Worm (Caenorhabditis elegans): ENCODE measurements around the gene F55G11.10.

F55G11.10 gene

DNA sequence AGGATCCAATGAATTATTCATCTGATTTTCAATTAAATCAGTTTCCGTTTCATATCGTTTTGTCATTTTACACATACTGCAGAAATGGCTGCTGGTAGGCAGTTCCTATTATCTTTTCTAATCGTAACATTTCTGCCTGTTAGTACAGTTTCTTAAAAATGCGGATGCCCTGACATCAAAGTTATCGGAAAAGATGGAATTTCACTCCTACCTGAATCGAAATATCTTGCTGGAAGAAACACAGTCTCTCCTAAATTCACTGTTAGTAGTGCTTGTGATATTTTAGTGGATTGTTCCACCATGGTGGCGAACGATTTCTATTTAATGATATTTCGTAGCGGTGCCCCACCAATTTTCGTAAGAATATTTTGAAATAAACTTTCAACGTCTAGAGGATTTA is at the start of gene F55G11.10:
Gene F55G11.10, plus strand, starts transcription at position 301 of the 400 bp plus-strand sequence.
- TF ChIP-seq unc-62 (GFP tag; optimal IDR thresholded peaks at IDR 0.05) = no peak

DNA sequence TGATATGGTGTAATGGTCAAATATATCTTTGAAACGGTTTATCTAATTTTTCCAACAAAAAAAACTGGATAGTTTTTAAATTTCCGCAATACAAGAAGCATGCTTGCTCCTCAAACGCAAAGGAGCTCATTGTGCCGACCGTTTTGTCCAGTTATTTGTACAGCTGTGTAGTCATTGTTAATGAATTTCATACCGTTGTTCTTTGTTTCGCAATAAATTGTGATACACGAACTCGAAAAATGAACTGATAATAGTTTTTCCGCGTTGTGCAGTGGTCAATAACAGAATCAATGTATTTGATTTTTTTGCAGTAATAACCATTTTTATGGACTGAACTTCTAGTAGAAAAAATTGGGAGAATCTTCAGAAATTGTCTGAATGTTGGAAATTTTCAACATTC is 49.7 kb upstream of the F55G11.10 start:
- TF ChIP-seq unc-62 (GFP tag; optimal IDR thresholded peaks at IDR 0.05) = no peak

DNA sequence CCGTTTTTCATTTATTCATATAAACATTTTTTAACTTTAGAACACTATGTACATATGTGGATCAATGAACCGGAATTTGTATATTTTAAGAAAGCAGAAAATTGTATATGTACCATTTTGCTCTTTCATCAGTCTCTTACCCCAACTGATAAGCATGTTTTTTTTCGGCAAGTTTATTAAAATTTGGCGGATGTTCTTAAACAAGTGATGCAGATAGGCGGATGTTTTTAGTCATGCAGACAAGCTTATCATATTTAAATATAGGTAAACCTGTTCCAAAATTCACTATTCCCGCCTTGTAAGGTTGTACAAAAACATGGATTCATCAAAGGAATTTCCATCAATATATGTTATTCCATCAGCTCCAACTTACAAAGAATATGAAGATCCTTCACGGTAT is 49.2 kb upstream of the F55G11.10 start, which contains the start of gene K08D8.9:
Gene K08D8.9, plus strand, starts transcription at position 301 of the 400 bp plus-strand sequence.
- no peak for TF ChIP-seq unc-62 (GFP tag; optimal IDR thresholded peaks at IDR 0.05)

DNA sequence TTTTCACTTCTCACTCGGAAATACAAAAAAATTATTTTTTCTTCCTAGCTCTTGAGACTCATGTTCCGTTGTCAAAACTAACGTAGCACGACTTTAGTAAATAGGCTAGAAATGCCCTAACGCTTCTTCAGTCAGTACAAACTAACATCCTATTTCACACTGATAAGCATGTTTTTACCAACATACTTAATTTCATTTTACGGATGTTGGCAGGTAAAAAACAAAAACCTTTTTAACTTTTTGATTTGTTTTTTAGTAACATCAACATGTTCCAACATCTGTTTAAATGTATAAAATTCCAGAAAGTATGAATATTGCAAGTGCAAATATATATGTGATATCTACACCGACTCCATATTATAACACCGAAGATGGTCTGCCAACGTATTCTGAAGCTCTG is 48.3 kb upstream of the F55G11.10 start, which contains the start of gene K08D8.10:
Gene K08D8.10, plus strand, starts transcription at position 301 of the 400 bp plus-strand sequence.
- TF ChIP-seq unc-62 (GFP tag; optimal IDR thresholded peaks at IDR 0.05) = no peak

DNA sequence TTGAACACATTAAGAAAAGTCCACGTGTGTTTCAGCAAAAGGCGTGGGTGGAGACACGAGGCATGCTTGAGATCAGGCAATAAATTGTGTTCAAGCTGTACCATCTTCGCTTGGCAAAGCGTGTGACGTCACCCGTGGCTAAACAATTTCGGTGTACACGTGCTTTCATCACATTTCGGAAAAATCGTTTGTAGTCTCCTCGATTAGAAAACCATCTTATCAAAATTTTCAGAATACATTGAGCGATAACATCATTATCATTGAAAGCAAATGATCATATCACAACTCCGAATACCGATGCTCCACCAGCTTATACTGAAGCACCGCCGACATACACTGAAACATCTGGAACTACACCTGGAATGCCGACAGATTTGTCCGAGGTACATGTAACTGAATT is 47.0 kb upstream of the F55G11.10 start:
- no peak for TF ChIP-seq unc-62 (GFP tag; optimal IDR thresholded peaks at IDR 0.05)

DNA sequence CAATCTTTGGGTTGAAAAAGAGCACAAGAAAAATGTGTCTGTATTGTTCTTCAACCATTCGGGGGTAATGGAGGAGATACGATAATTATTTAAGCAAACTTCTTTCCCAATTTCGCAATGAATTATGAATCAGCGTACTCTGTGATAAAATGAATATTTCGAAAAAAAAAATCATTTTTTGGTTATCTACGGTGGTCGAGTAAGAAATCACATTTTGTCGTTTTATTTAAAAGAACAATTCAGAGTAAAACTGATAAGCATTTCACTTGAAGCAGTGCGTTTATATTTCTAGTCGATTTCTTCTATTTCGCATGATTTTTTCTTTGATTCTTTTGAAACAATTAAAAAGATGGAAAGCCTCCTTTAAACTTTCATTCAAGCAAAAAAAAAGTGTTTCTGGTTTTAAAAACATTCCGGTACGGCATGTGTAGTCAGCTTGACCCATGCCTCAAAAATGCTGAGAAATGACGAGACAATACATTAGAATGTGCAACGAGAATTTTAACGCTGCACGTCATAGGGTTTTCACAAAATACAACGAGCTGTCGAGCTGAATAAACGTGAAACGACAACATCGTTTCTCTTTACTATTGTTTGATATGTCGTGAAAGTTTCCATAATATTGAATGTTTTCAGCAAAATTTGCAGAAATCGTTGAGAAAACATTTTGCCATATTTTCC is 46.0 kb upstream of the F55G11.10 start, which contains the start of gene K08D8.2:
Gene K08D8.2, plus strand, starts transcription at position 631 of the 681 bp plus-strand sequence.
- TF ChIP-seq unc-62 (GFP tag; optimal IDR thresholded peaks at IDR 0.05) = no peak

DNA sequence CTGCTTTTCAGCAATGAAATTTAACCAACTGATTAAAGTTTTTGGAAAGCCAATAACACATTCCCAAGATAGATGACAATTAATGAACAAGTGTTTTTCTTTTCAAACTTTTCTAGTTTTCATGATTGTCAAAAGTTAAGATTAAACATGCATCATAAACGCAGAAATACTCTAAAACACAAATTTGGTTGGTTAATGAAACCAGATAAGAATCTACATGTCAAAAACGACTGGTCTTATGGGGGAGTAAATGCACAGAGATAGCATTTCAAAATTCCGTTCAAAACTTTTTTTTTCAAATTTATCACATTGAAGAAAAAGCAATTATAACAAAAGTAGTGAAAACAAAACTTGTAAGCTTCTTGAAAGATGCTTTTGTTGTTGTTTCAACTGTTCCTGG is 44.9 kb upstream of the F55G11.10 start:
- no peak for TF ChIP-seq unc-62 (GFP tag; optimal IDR thresholded peaks at IDR 0.05)

DNA sequence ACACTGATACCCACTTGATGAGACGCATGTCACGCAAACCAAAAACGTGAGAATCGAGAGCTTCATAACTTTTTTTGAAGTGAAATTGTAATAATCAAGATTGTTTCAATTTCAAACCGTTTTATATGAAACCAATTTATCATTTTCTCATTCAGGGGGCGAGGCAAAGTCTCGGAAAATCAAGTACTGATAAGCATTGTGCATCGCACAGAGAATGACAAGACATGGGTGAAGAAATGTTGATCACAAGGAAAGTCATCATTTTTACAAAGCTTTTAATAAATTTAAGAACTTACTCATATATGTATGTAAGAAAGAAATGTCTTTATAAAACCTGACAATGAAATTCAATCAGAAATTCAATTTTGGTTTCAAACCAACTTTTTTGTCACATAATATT is 42.0 kb upstream of the F55G11.10 start, which contains the start of gene K08D8.3:
Gene K08D8.3, minus strand, starts transcription at position 131 of the 400 bp plus-strand sequence.
- TF ChIP-seq unc-62 (GFP tag; optimal IDR thresholded peaks at IDR 0.05) = no peak

DNA sequence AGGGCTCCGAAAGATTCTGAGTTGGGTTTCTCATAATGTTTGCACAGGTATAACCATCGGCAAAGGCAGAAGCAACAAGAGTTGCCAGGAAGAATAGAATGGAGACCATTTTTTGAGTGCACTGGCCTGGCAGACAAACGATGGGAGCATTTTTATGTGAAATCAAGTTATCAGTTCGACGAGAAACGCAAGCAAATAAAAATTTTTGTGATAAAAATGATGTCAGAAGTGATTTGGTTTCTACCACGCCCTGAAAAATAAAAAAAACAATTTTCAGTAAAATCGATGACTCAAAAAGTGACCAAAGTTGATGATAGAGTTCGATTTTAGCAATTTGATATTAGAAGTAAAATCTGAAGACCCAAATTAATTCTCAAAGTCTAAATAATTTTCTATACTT is 38.7 kb upstream of the F55G11.10 start, which contains the start of gene K08D8.4:
Gene K08D8.4, minus strand, starts transcription at position 128 of the 400 bp plus-strand sequence.
- TF ChIP-seq unc-62 (GFP tag; optimal IDR thresholded peaks at IDR 0.05) = no peak

DNA sequence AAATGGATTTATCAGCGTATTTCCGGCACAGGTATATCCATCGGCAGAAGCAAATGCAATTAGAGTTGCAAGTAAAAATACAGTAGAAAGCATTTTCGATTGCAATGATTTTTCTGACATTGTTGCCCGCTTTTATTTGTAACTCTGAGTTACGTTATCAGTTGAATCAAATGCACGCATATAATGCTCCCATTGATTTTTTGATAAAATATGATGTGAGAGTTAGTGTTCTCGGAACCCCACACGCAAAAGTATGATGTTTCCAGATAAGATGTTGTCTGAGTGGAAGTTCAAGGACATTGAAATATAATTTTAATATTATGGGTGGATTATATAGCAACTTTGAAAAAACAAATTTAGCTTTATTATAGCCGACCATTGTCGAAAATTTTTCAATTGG is 36.6 kb upstream of the F55G11.10 start, which contains the start of gene K08D8.5:
Gene K08D8.5, minus strand, starts transcription at position 140 of the 400 bp plus-strand sequence.
- TF ChIP-seq unc-62 (GFP tag; optimal IDR thresholded peaks at IDR 0.05) = no peak

DNA sequence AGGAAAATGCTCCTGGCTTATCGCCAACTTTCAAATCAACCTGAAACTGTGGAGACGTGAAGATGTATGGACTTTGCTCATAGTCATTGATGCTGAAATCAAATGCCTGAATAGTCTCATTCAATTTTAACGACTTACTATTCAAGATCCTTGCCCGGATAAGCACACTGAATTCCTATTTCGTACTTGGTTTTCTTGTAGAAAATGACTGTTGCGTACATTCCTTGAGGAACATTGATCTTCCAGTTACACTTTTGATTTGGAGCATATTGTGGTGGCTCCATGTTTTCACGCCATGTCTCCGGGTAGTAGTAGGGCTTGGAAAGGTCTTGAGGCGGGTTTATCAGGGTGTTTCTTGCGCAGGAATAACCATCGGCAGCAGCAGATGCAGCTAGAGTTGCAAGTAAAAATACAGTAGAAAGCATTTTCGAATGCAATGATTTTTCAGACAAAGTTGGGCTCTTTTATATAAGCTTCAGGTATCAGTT is 34.0 kb upstream of the F55G11.10 start, which contains the start of gene irg-6:
Gene irg-6, minus strand, starts transcription at position 438 of the 488 bp plus-strand sequence.
- no peak for TF ChIP-seq unc-62 (GFP tag; optimal IDR thresholded peaks at IDR 0.05)

DNA sequence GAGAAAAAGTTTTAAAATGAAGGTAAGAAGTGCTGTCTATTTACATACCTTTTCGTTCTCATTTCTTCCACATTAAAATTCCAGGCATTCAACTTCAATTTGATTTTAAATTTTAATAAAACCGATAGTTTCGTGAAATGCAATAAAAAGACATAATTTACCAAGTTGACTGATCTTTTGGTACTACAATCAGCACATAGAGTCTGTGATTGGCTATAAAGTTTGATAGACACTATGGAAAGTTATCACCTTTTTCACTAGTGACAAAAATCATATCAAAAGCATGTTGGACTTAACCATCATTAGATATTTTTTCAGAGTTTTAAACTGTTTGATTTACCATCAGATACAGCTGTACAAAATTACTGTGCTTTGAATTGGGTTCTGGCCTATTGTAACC is 33.1 kb upstream of the F55G11.10 start, which contains the start of gene srz-15:
Gene srz-15, plus strand, starts transcription at position 301 of the 400 bp plus-strand sequence.
- no peak for TF ChIP-seq unc-62 (GFP tag; optimal IDR thresholded peaks at IDR 0.05)

DNA sequence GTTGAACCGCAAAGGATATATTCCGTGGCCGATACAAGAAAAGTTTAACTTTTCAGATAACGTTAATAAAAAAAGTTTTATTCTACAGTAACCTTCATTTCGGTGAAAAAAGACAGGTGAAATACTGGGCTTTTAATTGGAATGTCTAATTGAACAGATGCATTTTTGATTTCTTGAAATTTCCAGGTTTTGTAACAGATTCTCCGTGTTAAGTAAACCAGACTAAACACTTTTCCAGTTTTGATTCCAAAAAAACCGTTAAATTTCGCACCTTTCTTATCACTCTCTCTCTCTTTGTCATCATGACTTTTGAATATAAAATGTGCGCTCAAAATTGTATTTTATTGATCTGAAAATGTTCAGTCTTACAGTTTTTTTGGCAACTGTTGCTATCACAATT is 30.3 kb upstream of the F55G11.10 start, which contains the start of gene C32H11.3:
Gene C32H11.3, plus strand, starts transcription at position 301 of the 400 bp plus-strand sequence.
- no peak for TF ChIP-seq unc-62 (GFP tag; optimal IDR thresholded peaks at IDR 0.05)

DNA sequence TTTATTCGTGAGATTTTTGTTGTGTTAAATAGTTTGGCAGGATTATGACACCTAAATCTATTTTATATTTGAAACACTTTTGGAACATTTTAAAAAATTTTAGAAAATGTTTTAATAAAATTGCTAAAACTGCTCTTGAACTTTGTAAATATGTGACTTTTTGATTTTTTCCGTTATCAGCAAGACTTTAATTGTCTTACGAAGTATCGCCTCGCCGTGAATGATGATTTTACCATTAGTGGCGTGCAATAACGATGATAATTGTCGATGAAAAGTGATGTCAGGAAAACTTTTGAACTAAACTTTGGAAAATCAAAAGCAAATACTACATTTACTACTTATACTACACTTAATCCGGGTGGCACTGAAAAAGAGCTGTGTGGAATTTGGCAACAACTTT is 28.0 kb upstream of the F55G11.10 start:
- no peak for TF ChIP-seq unc-62 (GFP tag; optimal IDR thresholded peaks at IDR 0.05)

DNA sequence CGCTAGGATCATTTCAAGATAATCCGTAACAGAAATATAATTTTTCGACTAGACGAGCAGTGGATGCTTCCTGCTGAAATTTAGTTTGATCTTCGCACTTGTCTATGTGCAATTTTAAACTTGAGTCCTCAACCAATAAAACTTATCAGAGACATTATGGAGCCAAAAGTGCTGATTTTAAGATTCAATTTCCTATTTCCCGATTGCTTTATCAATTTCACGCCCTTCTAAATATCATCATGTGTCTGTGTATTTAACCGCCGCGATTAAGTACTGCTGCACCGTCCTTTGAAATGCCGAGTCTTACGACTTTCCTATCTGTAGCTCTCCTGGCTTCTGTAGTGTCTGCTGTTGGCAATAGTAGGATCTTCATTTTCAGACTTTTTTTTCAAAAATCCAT is 27.5 kb upstream of the F55G11.10 start, which contains the start of gene C32H11.4:
Gene C32H11.4, plus strand, starts transcription at position 238 of the 400 bp plus-strand sequence.
- no peak for TF ChIP-seq unc-62 (GFP tag; optimal IDR thresholded peaks at IDR 0.05)

DNA sequence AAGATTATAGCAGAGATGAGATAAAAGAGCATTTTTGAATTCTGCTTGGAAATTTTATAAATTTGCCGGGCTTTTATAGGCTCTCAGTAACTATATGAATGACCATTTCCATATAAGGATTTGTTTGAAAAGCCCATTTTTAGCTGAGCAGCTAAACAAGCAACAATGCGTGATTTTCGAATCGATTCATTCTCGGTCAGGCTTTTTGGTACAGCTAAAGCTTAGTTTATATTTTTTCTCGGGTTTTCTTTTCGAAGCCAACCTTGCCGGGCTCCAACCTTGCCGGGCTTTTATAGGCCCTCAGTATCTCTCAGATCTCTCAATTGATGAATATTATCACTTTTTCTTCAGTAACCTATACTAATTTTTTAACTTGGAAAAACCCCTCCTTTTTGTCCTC is 24.2 kb upstream of the F55G11.10 start, which contains the start of gene srlf-4:
Gene srlf-4, minus strand, starts transcription at position 101 of the 400 bp plus-strand sequence.
- TF ChIP-seq unc-62 (GFP tag; optimal IDR thresholded peaks at IDR 0.05) = no peak

DNA sequence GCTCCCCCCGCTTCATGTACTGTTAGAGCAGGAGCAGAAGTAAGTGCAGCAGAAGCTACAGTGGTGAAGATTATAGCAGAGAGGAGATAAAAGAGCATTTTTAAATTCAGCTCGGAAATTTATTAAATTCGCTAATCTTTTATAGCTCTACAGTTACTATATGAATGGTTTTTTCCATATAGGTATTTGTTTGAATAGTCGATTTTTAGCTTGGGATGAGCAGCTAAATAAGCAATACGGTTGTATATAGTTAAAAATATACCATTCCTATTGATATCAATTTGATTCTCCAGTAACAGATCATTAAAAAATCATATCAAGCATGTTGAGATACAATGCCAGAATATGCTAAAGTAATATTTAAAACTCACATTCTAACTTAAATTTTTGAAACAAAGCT is 21.9 kb upstream of the F55G11.10 start, which contains the start of gene srlf-5:
Gene srlf-5, minus strand, starts transcription at position 101 of the 400 bp plus-strand sequence.
- no peak for TF ChIP-seq unc-62 (GFP tag; optimal IDR thresholded peaks at IDR 0.05)
